Worm (Caenorhabditis elegans) whole organism, early embryonic: Measurements from ENCODE around the gene srlf-2.

Experiments used
- B0310.2 ChIP-seq: sonication (generic microtip); optimal IDR thresholded peaks from 2 replicates; lab custom pipeline; 2016; ENCODE audit warnings: mild to moderate bottlenecking, missing genetic modification characterization, missing compliant biosample characterization
- F13C5.2 ChIP-seq: sonication (generic microtip); optimal IDR thresholded peaks from 2 replicates; lab custom pipeline; 2017; ENCODE audit warnings: mild to moderate bottlenecking, missing genetic modification characterization, inconsistent platforms, missing compliant biosample characterization
- aly-1 ChIP-seq: sonication (generic microtip); optimal IDR thresholded peaks from 2 replicates; lab custom pipeline; 2016; ENCODE audit warnings: missing genetic modification characterization, missing compliant biosample characterization
- ama-1 ChIP-seq: fragments of 150-350 bp; optimal IDR thresholded peaks from 2 replicates; lab custom pipeline; 2014
- ceh-13 ChIP-seq: fragments of 200-800 bp; sonication (Bioruptor generic); optimal IDR thresholded peaks from 2 replicates; lab custom pipeline; 2018; ENCODE audit warnings: mild to moderate bottlenecking, missing genetic modification characterization, missing compliant biosample characterization
- ceh-36 ChIP-seq: sonication (generic microtip); optimal IDR thresholded peaks from 2 replicates; lab custom pipeline; 2016; ENCODE audit warnings: missing genetic modification characterization, inconsistent platforms, missing compliant biosample characterization
- ets-7 ChIP-seq: sonication (generic microtip); optimal IDR thresholded peaks from 2 replicates; lab custom pipeline; 2016; ENCODE audit warnings: missing genotype, missing genetic modification characterization, missing compliant biosample characterization
- flt-1 ChIP-seq: fragments of 200-800 bp; sonication (Bioruptor generic); IDR thresholded peaks from 2 replicates; pipeline ENCODE4 v1.3.6; 2022; ENCODE audit warnings: missing genetic modification characterization, missing compliant biosample characterization
- hmbx-1 ChIP-seq: sonication (generic microtip); optimal IDR thresholded peaks from 2 replicates; lab custom pipeline; 2016; ENCODE audit warnings: mild to moderate bottlenecking, missing genetic modification characterization, missing compliant biosample characterization
- hmg-4 ChIP-seq: fragments of 200-800 bp; sonication (Bioruptor generic); optimal IDR thresholded peaks from 2 replicates; lab custom pipeline; 2018; ENCODE audit warnings: mild to moderate bottlenecking, missing genetic modification characterization, missing compliant biosample characterization
- hnd-1 ChIP-seq: sonication (generic microtip); optimal IDR thresholded peaks from 2 replicates; lab custom pipeline; 2016; ENCODE audit warnings: missing genetic modification characterization, missing compliant biosample characterization
- pes-1 ChIP-seq: fragments of 200-800 bp; sonication (Bioruptor generic); IDR thresholded peaks from 2 replicates; pipeline ENCODE4 v1.3.6; 2022; ENCODE audit warnings: missing genetic modification reagents, missing genetic modification characterization, missing compliant biosample characterization
- scrt-1 ChIP-seq: fragments of 200-800 bp; sonication (Bioruptor generic); IDR thresholded peaks from 2 replicates; pipeline ENCODE4 v1.3.6; 2022; ENCODE audit warnings: missing genetic modification characterization, missing compliant biosample characterization
- sea-1 ChIP-seq: fragments of 200-800 bp; sonication (Bioruptor generic); conservative IDR thresholded peaks from 2 replicates; pipeline ENCODE4 v1.3.6; 2022; ENCODE audit warnings: missing genetic modification characterization, missing compliant biosample characterization
- tbx-11 ChIP-seq: fragments of 200-800 bp; sonication (Bioruptor generic); IDR thresholded peaks from 2 replicates; pipeline ENCODE4 v1.3.6; 2022; ENCODE audit warnings: missing genetic modification characterization, missing compliant biosample characterization
- tbx-37 ChIP-seq: fragments of 200-800 bp; sonication (Bioruptor generic); conservative IDR thresholded peaks from 2 replicates; pipeline ENCODE4 v1.3.6; 2022; ENCODE audit warnings: missing genetic modification reagents, missing genetic modification characterization, missing compliant biosample characterization
- tra-4 ChIP-seq: sonication (generic microtip); optimal IDR thresholded peaks from 2 replicates; lab custom pipeline; 2017; ENCODE audit warnings: missing genetic modification characterization, missing compliant biosample characterization

The srlf-2 gene

DNA sequence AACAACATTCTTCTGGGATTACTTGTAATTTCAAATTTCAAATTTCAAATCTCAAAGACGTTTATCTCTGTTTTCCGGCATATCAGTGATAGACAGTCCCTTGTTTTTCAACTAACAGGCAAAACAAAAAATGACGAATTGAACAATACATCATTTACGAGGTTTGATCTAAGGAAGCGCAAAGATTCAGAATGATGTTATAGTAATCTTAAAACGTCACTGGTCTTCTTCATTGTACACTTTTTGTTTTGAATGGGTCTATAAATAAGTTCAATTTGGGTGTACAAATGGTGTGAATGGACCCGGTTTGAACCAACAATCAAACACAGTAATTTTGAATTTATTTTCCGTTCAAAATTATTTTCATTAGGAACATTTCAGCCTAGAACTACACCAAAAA lies 34.0 kb downstream of the srlf-2 start:
- TF ChIP-seq hmbx-1 (tag; lab: Kevin White, UChicago) = no peak

DNA sequence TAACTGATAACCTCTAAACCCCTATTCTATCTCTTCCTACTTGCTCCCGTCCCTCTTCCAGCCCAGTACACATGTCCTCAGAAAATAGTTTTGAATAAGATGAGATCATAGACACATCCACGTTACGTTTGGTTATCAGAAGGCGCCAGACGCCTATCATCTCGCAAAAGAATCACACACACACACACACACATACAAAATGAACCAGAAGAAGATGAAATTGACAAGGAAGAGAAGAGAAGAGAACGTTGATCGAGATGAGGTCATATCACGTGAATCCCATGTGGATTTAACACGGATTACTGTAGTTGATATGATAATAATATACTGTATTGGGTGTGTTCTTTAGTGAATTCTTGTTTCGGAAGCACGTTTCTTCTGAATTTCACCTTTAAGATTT lies 36.0 kb downstream of the srlf-2 start:
- TF ChIP-seq hnd-1 (no peak), ets-7 (tag; lab: Kevin White, UChicago) (no peak), ceh-13 (GFP tag; lab: Kevin White, UChicago) (no peak), aly-1 (tag; lab: Kevin White, UChicago) (no peak), pes-1 (no peak), ama-1 (lab: Kevin White, UChicago) (no peak), hmbx-1 (tag; lab: Kevin White, UChicago) (no peak), F13C5.2 (tag; lab: Kevin White, UChicago) (no peak), hmg-4 (no peak), flt-1 (GFP tag; lab: Robert Waterston, UW) (no peak), ceh-36 (tag; lab: Kevin White, UChicago) (no peak), scrt-1 (GFP tag; lab: Robert Waterston, UW) (no peak), sea-1 (GFP tag; lab: Robert Waterston, UW) (no peak), tbx-11 (GFP tag; lab: Robert Waterston, UW) (no peak), tbx-37 (GFP tag; lab: Robert Waterston, UW) (no peak), tra-4 (no peak), B0310.2 (tag; lab: Kevin White, UChicago) (no peak)

DNA sequence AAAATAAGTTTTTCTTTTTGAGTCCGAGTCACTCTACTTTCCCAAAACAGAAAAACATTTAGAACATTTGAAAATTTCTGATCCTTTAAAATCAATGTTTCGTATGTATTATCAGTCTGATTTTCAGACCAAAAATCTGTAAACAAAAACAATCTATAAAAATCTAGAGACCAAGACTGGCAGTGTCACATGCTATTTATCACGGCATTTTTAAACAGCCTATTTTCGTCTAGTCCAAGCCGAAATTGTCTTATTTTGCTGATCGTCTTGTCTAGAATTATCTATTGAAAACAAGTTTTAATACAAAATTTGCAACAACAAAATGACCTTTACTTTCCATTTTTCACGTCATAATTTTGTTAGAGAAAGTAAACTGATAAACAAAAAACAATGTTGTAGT lies 36.6 kb downstream of the srlf-2 start:
- TF ChIP-seq ama-1 (lab: Kevin White, UChicago) (no peak), ceh-36 (tag; lab: Kevin White, UChicago) (no peak), flt-1 (GFP tag; lab: Robert Waterston, UW) (no peak), ets-7 (tag; lab: Kevin White, UChicago) (no peak), hmg-4 (no peak), sea-1 (GFP tag; lab: Robert Waterston, UW) (no peak), hnd-1 (no peak), ceh-13 (GFP tag; lab: Kevin White, UChicago) (no peak), B0310.2 (tag; lab: Kevin White, UChicago) (no peak), tbx-11 (GFP tag; lab: Robert Waterston, UW) (no peak), F13C5.2 (tag; lab: Kevin White, UChicago) (no peak), hmbx-1 (tag; lab: Kevin White, UChicago) (no peak), aly-1 (tag; lab: Kevin White, UChicago) (no peak), tra-4 (no peak), pes-1 (no peak), tbx-37 (GFP tag; lab: Robert Waterston, UW) (no peak), scrt-1 (GFP tag; lab: Robert Waterston, UW) (no peak)

ce11 chrIV:8527598-8528012 lies 37.6 kb downstream of the srlf-2 start:
- TF ChIP-seq hmg-4 (no peak), hmbx-1 (tag; lab: Kevin White, UChicago) (no peak), sea-1 (GFP tag; lab: Robert Waterston, UW) (no peak), tbx-11 (GFP tag; lab: Robert Waterston, UW) (no peak), ets-7 (tag; lab: Kevin White, UChicago) (no peak), pes-1 (no peak), ceh-36 (tag; lab: Kevin White, UChicago) (no peak), flt-1 (GFP tag; lab: Robert Waterston, UW) (no peak), tra-4 (no peak), hnd-1 (no peak), B0310.2 (tag; lab: Kevin White, UChicago) (no peak), scrt-1 (GFP tag; lab: Robert Waterston, UW) (no peak), F13C5.2 (tag; lab: Kevin White, UChicago) (no peak), ama-1 (lab: Kevin White, UChicago) (no peak), ceh-13 (GFP tag; lab: Kevin White, UChicago) (no peak), aly-1 (tag; lab: Kevin White, UChicago) (no peak), tbx-37 (GFP tag; lab: Robert Waterston, UW) (no peak)

DNA sequence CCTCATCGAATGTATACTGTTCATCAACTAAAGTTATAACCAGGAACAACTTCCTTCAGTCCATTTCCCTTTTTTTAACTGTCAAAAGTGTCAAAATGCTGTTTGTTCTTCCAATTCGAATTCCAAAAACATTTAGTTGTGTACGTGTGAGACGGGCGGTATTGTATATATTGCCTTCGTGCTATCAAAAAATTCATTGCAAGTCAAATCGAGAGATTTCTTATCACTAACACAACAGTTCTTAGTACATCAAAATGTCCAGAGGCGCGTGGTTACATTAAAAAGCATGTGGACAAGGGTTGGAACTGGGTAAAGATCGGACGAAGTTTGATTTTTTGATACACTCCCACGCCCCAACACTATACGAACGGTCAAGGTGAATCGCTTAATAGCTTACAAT lies 38.3 kb downstream of the srlf-2 start:
- TF ChIP-seq hmg-4 (no peak), tbx-37 (GFP tag; lab: Robert Waterston, UW) (no peak), tra-4 (no peak), hmbx-1 (tag; lab: Kevin White, UChicago) (no peak), ceh-36 (tag; lab: Kevin White, UChicago) (no peak), F13C5.2 (tag; lab: Kevin White, UChicago) (no peak), pes-1 (no peak)

DNA sequence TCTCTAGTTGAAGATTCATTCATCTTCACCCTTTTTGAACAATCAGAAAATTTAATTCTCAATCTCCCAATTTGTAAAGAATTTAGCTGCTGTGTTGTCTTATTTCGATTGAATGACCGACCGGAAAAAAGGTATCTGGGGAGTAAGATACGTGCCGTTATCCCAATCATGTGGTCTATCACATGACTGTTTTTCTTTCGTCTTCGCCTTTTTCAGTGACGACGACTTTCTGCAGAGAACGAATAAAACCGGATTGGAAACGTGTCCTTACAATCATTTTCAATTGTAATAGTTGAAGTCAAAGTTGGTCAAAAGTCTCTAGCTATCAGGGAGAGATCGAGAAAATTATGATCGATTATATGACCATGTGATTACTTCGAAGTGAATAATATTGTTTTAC lies 39.0 kb downstream of the srlf-2 start:
- TF ChIP-seq hnd-1 (no peak), ama-1 (lab: Kevin White, UChicago) (no peak), scrt-1 (GFP tag; lab: Robert Waterston, UW) (no peak), sea-1 (GFP tag; lab: Robert Waterston, UW) (no peak), ceh-36 (tag; lab: Kevin White, UChicago) (no peak), F13C5.2 (tag; lab: Kevin White, UChicago) (no peak), pes-1 (no peak), tbx-37 (GFP tag; lab: Robert Waterston, UW) (no peak)

- TF ChIP-seq flt-1 (GFP tag; lab: Robert Waterston, UW) (no peak), ceh-36 (tag; lab: Kevin White, UChicago) (no peak)
Observed at ce11 chrIV:8530042-8531027, 40.3 kb downstream of the srlf-2 start.
